Worm (Caenorhabditis elegans) whole organism, L1 larva: ENCODE measurements around the gene F27D9.13.

Experiments
- C04F5.9 ChIP-seq: sonication (generic microtip); optimal IDR thresholded peaks from 2 replicates; lab custom pipeline; 2016; ENCODE audit warnings: missing genetic modification characterization, missing compliant biosample characterization
- C16A3.4 ChIP-seq: fragments of 150-350 bp; optimal IDR thresholded peaks from 2 replicates; lab custom pipeline; 2014; ENCODE audit warnings: missing biosample characterization, missing genetic modification characterization
- aha-1 ChIP-seq: fragments of 150-350 bp; optimal IDR thresholded peaks from 2 replicates; lab custom pipeline; 2014; ENCODE audit warnings: missing biosample characterization, missing genetic modification characterization
- aly-2 ChIP-seq: fragments of 150-350 bp; optimal IDR thresholded peaks from 2 replicates; lab custom pipeline; 2014; ENCODE audit warnings: missing biosample characterization, missing genetic modification characterization
- blmp-1 ChIP-seq: fragments of 150-350 bp; optimal IDR thresholded peaks from 2 replicates; lab custom pipeline; 2014; ENCODE audit warnings: missing biosample characterization, missing genetic modification characterization
- dsc-1 ChIP-seq: sonication (generic microtip); optimal IDR thresholded peaks from 2 replicates; lab custom pipeline; 2016; ENCODE audit warnings: mild to moderate bottlenecking, missing genetic modification characterization, missing compliant biosample characterization
- egl-27 ChIP-seq, 2 experiments: fragments of 150-350 bp in 1 of 2; sonication (generic microtip); optimal IDR thresholded peaks; 3 replicates each; lab custom pipeline; 2017 to 2018; ENCODE audit warnings: missing biosample characterization in 2 of 2, missing genetic modification characterization in 2 of 2, missing genetic modification reagents in 2 of 2
- elt-2 ChIP-seq: sonication (generic microtip); optimal IDR thresholded peaks from 2 replicates; lab custom pipeline; 2016; ENCODE audit warnings: missing genetic modification characterization, mild to moderate bottlenecking, inconsistent platforms, missing compliant biosample characterization, missing genetic modification reagents
- elt-3 ChIP-seq, 6 experiments: fragments of 150-350 bp in 1 of 6; sonication (generic microtip); optimal IDR thresholded peaks; 2 replicates each; lab custom pipeline; 2017 to 2018; ENCODE audit warnings: missing biosample characterization in 6 of 6, missing genetic modification characterization in 6 of 6, inconsistent platforms in 1 of 6
- ets-5 ChIP-seq: fragments of 200-800 bp; sonication (Bioruptor generic); IDR thresholded peaks from 2 replicates; pipeline ENCODE4 v1.3.6; 2022; ENCODE audit warnings: missing genetic modification characterization, missing compliant biosample characterization
- fos-1 ChIP-seq: fragments of 150-350 bp; optimal IDR thresholded peaks from 2 replicates; lab custom pipeline; 2014; ENCODE audit warnings: missing biosample characterization, missing genetic modification characterization
- grh-1 ChIP-seq: fragments of 200-800 bp; sonication (Bioruptor generic); IDR thresholded peaks from 2 replicates; pipeline ENCODE4 v1.3.6; 2022; ENCODE audit warnings: missing genetic modification reagents, missing genetic modification characterization, missing compliant biosample characterization
- hlh-4 ChIP-seq: sonication (generic microtip); optimal IDR thresholded peaks from 2 replicates; lab custom pipeline; 2016; ENCODE audit warnings: mild to moderate bottlenecking, missing genetic modification characterization, missing compliant biosample characterization
- hpl-2 ChIP-seq: fragments of 150-350 bp; optimal IDR thresholded peaks from 2 replicates; lab custom pipeline; 2014; ENCODE audit warnings: missing biosample characterization, missing genetic modification reagents, missing genetic modification characterization
- irx-1 ChIP-seq: sonication (generic microtip); optimal IDR thresholded peaks from 2 replicates; lab custom pipeline; 2016; ENCODE audit warnings: missing genetic modification characterization, missing compliant biosample characterization
- lir-3 ChIP-seq: sonication (generic microtip); optimal IDR thresholded peaks from 2 replicates; lab custom pipeline; 2016; ENCODE audit warnings: mild to moderate bottlenecking, missing genetic modification characterization, moderate library complexity, missing compliant biosample characterization; ENCODE audit not compliant: poor library complexity
- nhr-19 ChIP-seq: fragments of 200-800 bp; sonication (Bioruptor generic); conservative IDR thresholded peaks from 2 replicates; pipeline ENCODE4 v1.3.6; 2022; ENCODE audit warnings: missing genetic modification characterization, missing compliant biosample characterization
- nhr-20 ChIP-seq: sonication (generic microtip); optimal IDR thresholded peaks from 2 replicates; lab custom pipeline; 2016; ENCODE audit warnings: mild to moderate bottlenecking, missing genetic modification characterization, missing compliant biosample characterization
- nhr-47 ChIP-seq: sonication (generic microtip); optimal IDR thresholded peaks from 2 replicates; lab custom pipeline; 2016; ENCODE audit warnings: mild to moderate bottlenecking, missing genetic modification characterization, moderate library complexity, missing compliant biosample characterization
- nhr-76 ChIP-seq: sonication (generic microtip); optimal IDR thresholded peaks from 2 replicates; lab custom pipeline; 2017; ENCODE audit warnings: missing biosample characterization, missing genetic modification characterization
- nhr-84 ChIP-seq: sonication (generic microtip); optimal IDR thresholded peaks from 2 replicates; lab custom pipeline; 2017; ENCODE audit warnings: missing biosample characterization, missing genetic modification characterization
- pag-3 ChIP-seq: sonication (generic microtip); optimal IDR thresholded peaks from 2 replicates; lab custom pipeline; 2017; ENCODE audit warnings: missing genetic modification characterization, mild to moderate bottlenecking, missing compliant biosample characterization, antibody characterized with exemption, borderline replicate concordance; ENCODE audit not compliant: insufficient read depth
- pax-3 ChIP-seq: fragments of 200-800 bp; sonication (Bioruptor generic); optimal IDR thresholded peaks from 2 replicates; lab custom pipeline; 2018; ENCODE audit warnings: mild to moderate bottlenecking, missing genetic modification characterization, moderate library complexity, missing compliant biosample characterization
- rnt-1 ChIP-seq: sonication (generic microtip); optimal IDR thresholded peaks from 2 replicates; lab custom pipeline; 2016; ENCODE audit warnings: mild to moderate bottlenecking, missing genetic modification characterization, moderate library complexity, missing compliant biosample characterization
- skn-1 ChIP-seq: fragments of 150-350 bp; optimal IDR thresholded peaks from 2 replicates; lab custom pipeline; 2014; ENCODE audit warnings: missing biosample characterization, missing genetic modification characterization
- snpc-4 ChIP-seq: fragments of 150-350 bp; optimal IDR thresholded peaks from 2 replicates; lab custom pipeline; 2014; ENCODE audit warnings: missing biosample characterization, missing genetic modification characterization
- unc-30 ChIP-seq: sonication (generic microtip); optimal IDR thresholded peaks from 2 replicates; lab custom pipeline; 2017; ENCODE audit warnings: missing biosample characterization, missing genetic modification characterization
- unc-86 ChIP-seq: sonication (generic microtip); optimal IDR thresholded peaks from 2 replicates; lab custom pipeline; 2016; ENCODE audit warnings: missing genetic modification characterization, missing compliant biosample characterization
- vab-15 ChIP-seq: sonication (generic microtip); optimal IDR thresholded peaks from 2 replicates; lab custom pipeline; 2017; ENCODE audit warnings: missing genotype, mild to moderate bottlenecking, missing genetic modification characterization, missing compliant biosample characterization
- ztf-11 ChIP-seq, 2 experiments: sonication (generic microtip); optimal IDR thresholded peaks; 2 replicates each; lab custom pipeline; 2016 to 2017; ENCODE audit warnings: missing genetic modification characterization in 2 of 2, missing biosample characterization in 1 of 2, missing compliant biosample characterization in 1 of 2

The F27D9.13 gene

ce11 chrX:7640811-7641210 lies 26.4 kb downstream of the F27D9.13 start:
- TF ChIP-seq nhr-76 (no peak), elt-2 (no peak), dsc-1 (tag; lab: Kevin White, UChicago) (no peak), grh-1 (no peak), pax-3 (tag; lab: Kevin White, UChicago) (no peak), nhr-20 (tag; lab: Kevin White, UChicago) (no peak), nhr-84 (tag; lab: Kevin White, UChicago) (no peak), C04F5.9 (no peak), C16A3.4 (tag; lab: Kevin White, UChicago) (no peak), hlh-4 (tag; lab: Kevin White, UChicago) (no peak), irx-1 (no peak), skn-1 (tag; lab: Kevin White, UChicago) (no peak)

DNA sequence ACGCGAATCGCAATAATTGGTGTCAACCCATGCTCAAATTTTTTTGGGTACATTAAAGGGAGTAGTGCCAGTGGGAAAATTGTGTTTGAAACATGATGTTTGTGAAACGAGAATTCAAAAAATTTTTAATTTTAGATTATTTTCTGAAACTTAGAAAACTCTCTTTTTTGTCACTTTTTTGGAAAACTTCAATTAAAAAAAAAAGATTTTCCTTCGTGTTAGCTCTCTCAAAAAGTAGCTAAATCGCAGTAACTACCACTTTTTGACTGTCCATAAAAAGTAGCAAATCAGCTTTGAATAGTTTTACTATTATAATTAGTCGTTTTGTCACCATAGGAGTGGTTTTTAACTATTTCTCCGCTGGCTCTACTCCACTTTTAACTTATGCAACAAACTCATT lies 26.9 kb downstream of the F27D9.13 start:
- TF ChIP-seq aha-1 (no peak), rnt-1 (no peak), vab-15 (tag; lab: Kevin White, UChicago) (no peak)

ce11 chrX:7638790-7639189 lies 28.5 kb downstream of the F27D9.13 start:
- TF ChIP-seq hpl-2 (GFP tag; lab: Kevin White, UChicago) (no peak), lir-3 (tag; lab: Kevin White, UChicago) (no peak), irx-1 (no peak), unc-86 (tag; lab: Kevin White, UChicago) (no peak), elt-3 (tag; optimal IDR thresholded peaks at IDR 0.05; lab: Kevin White, UChicago) (peak in 1 of 6 experiments; percentile 11), nhr-47 (tag; lab: Kevin White, UChicago) (no peak), nhr-19 (no peak), pag-3 (tag; lab: Kevin White, UChicago) (no peak), egl-27 (tag; optimal IDR thresholded peaks at IDR 0.05; lab: Kevin White, UChicago) (no peak), ets-5 (GFP tag; lab: Robert Waterston, UW) (no peak), blmp-1 (tag; lab: Kevin White, UChicago) (peak; percentile 78), unc-30 (tag; lab: Kevin White, UChicago) (no peak), snpc-4 (tag; lab: Kevin White, UChicago) (no peak)

ce11 chrX:7636037-7636436 lies 31.2 kb downstream of the F27D9.13 start:
- TF ChIP-seq dsc-1 (tag; lab: Kevin White, UChicago) (no peak), nhr-47 (tag; lab: Kevin White, UChicago) (no peak), aly-2 (tag; lab: Kevin White, UChicago) (no peak), fos-1 (tag; lab: Kevin White, UChicago) (no peak), snpc-4 (tag; lab: Kevin White, UChicago) (no peak), ztf-11 (tag; optimal IDR thresholded peaks at IDR 0.05; lab: Kevin White, UChicago) (no peak), unc-86 (tag; lab: Kevin White, UChicago) (no peak)

DNA sequence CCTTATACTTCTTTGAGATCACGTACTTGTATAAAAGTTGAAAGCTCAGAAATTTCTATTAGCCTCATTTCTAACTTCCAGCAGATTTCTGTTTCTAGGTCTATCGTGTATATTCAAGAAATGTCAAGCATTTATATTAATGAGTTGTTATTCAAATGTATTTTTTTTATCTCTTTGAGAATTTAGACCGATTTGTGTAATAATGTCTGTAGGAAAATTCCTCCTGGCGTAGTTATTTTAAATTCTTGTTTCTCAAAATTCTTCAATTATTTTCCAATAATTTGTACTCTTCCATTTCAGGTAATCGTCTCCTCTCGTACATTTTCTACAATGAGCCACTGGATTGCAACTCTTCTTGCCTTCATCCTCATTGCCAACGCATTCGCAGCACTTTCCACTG lies 39.9 kb downstream of the F27D9.13 start, which contains the start of gene nlp-61:
nlp-61 (plus strand) TSS at position 301 of the 400 bp plus-strand sequence.
- TF ChIP-seq pag-3 (tag; lab: Kevin White, UChicago) = no peak
